Fruit fly (Drosophila melanogaster): ENCODE data around the gene CG9095.

Gene CG9095

dm6 chrX:15121714-15122113 lies 41.3 kb downstream of the CG9095 start (continued):
- TF ChIP-seq inv (GFP tag; IDR thresholded peaks at IDR 0.05; ENCODE audit: partially characterized antibody) (no peak), jumu (GFP tag; optimal IDR thresholded peaks at IDR 0.05) (no peak), prd (optimal IDR thresholded peaks at IDR 0.05) (no peak), prd (GFP tag; IDR thresholded peaks at IDR 0.05) (peak; percentile 16; the same call in 1 of the 3 replicates), CG13123 (GFP tag; optimal IDR thresholded peaks at IDR 0.05) (no peak), sim (GFP tag; IDR thresholded peaks at IDR 0.05) (no peak), exex (tag; optimal IDR thresholded peaks at IDR 0.05) (no peak), twi (tag; optimal IDR thresholded peaks at IDR 0.05) (no peak), CG12219 (GFP tag; optimal IDR thresholded peaks at IDR 0.05) (no peak), CG12155 (GFP tag; optimal IDR thresholded peaks at IDR 0.05) (no peak), CG13775 (GFP tag; optimal IDR thresholded peaks at IDR 0.05) (no peak), Hand (GFP tag; optimal IDR thresholded peaks at IDR 0.05) (no peak), CG3847 (GFP tag; IDR thresholded peaks at IDR 0.05) (no peak), CG1603 (tag; optimal IDR thresholded peaks at IDR 0.05) (no peak), CG12236 (GFP tag; optimal IDR thresholded peaks at IDR 0.05) (no peak), CG15011 (GFP tag; optimal IDR thresholded peaks at IDR 0.05) (no peak), zfh2 (GFP tag; optimal IDR thresholded peaks at IDR 0.05) (no peak), CG3726 (GFP tag; IDR thresholded peaks at IDR 0.05) (no peak), Asciz (GFP tag; optimal IDR thresholded peaks at IDR 0.05) (peak; percentile 28), pb (GFP tag; optimal IDR thresholded peaks at IDR 0.05) (no peak), hb (GFP tag; IDR thresholded peaks at IDR 0.05; ENCODE audit: partially characterized antibody) (no peak), Mes4 (GFP tag; optimal IDR thresholded peaks at IDR 0.05) (no peak), wdn (GFP tag; IDR thresholded peaks at IDR 0.05) (no peak), Pdp1 (GFP tag; optimal IDR thresholded peaks at IDR 0.05) (no peak), tio (GFP tag; optimal IDR thresholded peaks at IDR 0.05) (no peak), D19A (tag; optimal IDR thresholded peaks at IDR 0.05) (peak; percentile 41), B-H1 (GFP tag; IDR thresholded peaks at IDR 0.05) (no peak), zen2 (GFP tag; IDR thresholded peaks at IDR 0.05; ENCODE audit: partially characterized antibody) (no peak), Rfx (GFP tag; IDR thresholded peaks at IDR 0.05) (no peak), Max (GFP tag; optimal IDR thresholded peaks at IDR 0.05) (no peak), p53 (GFP tag; optimal IDR thresholded peaks at IDR 0.05) (no peak), CG9609 (GFP tag; optimal IDR thresholded peaks at IDR 0.05) (no peak), CG16863 (GFP tag; optimal IDR thresholded peaks at IDR 0.05) (no peak), CG11695 (GFP tag; IDR thresholded peaks at IDR 0.05) (no peak), rib (GFP tag; IDR thresholded peaks at IDR 0.05) (no peak), Nf-YC (tag; optimal IDR thresholded peaks at IDR 0.05) (no peak), tup (GFP tag; optimal IDR thresholded peaks at IDR 0.05) (no peak), Doc3 (GFP tag; IDR thresholded peaks at IDR 0.05; ENCODE audit: partially characterized antibody) (no peak), Dip2 (GFP tag; IDR thresholded peaks at IDR 0.05) (no peak), abd-A (tag; optimal IDR thresholded peaks at IDR 0.05) (no peak), CG32767 (GFP tag; IDR thresholded peaks at IDR 0.05) (no peak), Ravus (GFP tag; IDR thresholded peaks at IDR 0.05) (no peak), Sox102F (GFP tag; optimal IDR thresholded peaks at IDR 0.05) (peak; percentile 64), CG9817 (tag; optimal IDR thresholded peaks at IDR 0.05) (no peak), ATbp (GFP tag; optimal IDR thresholded peaks at IDR 0.05) (no peak), CG4424 (GFP tag; optimal IDR thresholded peaks at IDR 0.05) (no peak), unc-4 (GFP tag; IDR thresholded peaks at IDR 0.05; ENCODE audit: partially characterized antibody) (no peak), CG17912 (GFP tag; optimal IDR thresholded peaks at IDR 0.05) (no peak), row (GFP tag; IDR thresholded peaks at IDR 0.05) (peak; percentile 41; the same call in 2 of the 3 replicates), CG18764 (GFP tag; optimal IDR thresholded peaks at IDR 0.05) (no peak), CG9215 (GFP tag; IDR thresholded peaks at IDR 0.05) (no peak), eve (GFP tag; optimal IDR thresholded peaks at IDR 0.05) (no peak)
